Worm (Caenorhabditis elegans) whole organism, L1 larva: Measurements from ENCODE around the gene F41E6.15.

Experiments
- C04F5.9 ChIP-seq: sonication (generic microtip); optimal IDR thresholded peaks from 2 replicates; lab custom pipeline; 2016; ENCODE audit warnings: missing genetic modification characterization, missing compliant biosample characterization
- C16A3.4 ChIP-seq: fragments of 150-350 bp; optimal IDR thresholded peaks from 2 replicates; lab custom pipeline; 2014; ENCODE audit warnings: missing biosample characterization, missing genetic modification characterization
- F16B12.6 ChIP-seq: fragments of 150-350 bp; optimal IDR thresholded peaks from 2 replicates; lab custom pipeline; 2014; ENCODE audit warnings: missing biosample characterization, missing genetic modification characterization
- Y116A8C.19 ChIP-seq: sonication (generic microtip); optimal IDR thresholded peaks from 2 replicates; lab custom pipeline; 2016; ENCODE audit warnings: missing compliant biosample characterization, missing genetic modification characterization, borderline replicate concordance
- aha-1 ChIP-seq: fragments of 150-350 bp; optimal IDR thresholded peaks from 2 replicates; lab custom pipeline; 2014; ENCODE audit warnings: missing biosample characterization, missing genetic modification characterization
- alr-1 ChIP-seq: fragments of 200-800 bp; sonication (Bioruptor generic); optimal IDR thresholded peaks from 2 replicates; lab custom pipeline; 2018; ENCODE audit warnings: borderline replicate concordance, mild to moderate bottlenecking, missing genetic modification characterization, missing compliant biosample characterization
- aly-2 ChIP-seq: fragments of 150-350 bp; optimal IDR thresholded peaks from 2 replicates; lab custom pipeline; 2014; ENCODE audit warnings: missing biosample characterization, missing genetic modification characterization
- ceh-63 ChIP-seq: fragments of 200-800 bp; sonication (Bioruptor generic); optimal IDR thresholded peaks from 2 replicates; lab custom pipeline; 2018; ENCODE audit warnings: mild to moderate bottlenecking, missing genetic modification characterization, missing compliant biosample characterization
- ceh-82 ChIP-seq, 3 experiments: fragments of 150-350 bp in 1 of 3; sonication (generic microtip) in 2 of 3; optimal IDR thresholded peaks; 2 replicates each; lab custom pipeline; 2014 to 2017; ENCODE audit warnings: missing biosample characterization in 3 of 3, missing genetic modification characterization in 3 of 3
- ceh-90 ChIP-seq: sonication (generic microtip); optimal IDR thresholded peaks from 2 replicates; lab custom pipeline; 2016; ENCODE audit warnings: missing genetic modification characterization, missing compliant biosample characterization
- ces-1 ChIP-seq: fragments of 150-350 bp; optimal IDR thresholded peaks from 2 replicates; lab custom pipeline; 2014; ENCODE audit warnings: missing biosample characterization, missing genetic modification reagents, missing genetic modification characterization
- dsc-1 ChIP-seq: sonication (generic microtip); optimal IDR thresholded peaks from 2 replicates; lab custom pipeline; 2016; ENCODE audit warnings: mild to moderate bottlenecking, missing genetic modification characterization, missing compliant biosample characterization
- efl-1 ChIP-seq, 4 experiments: fragments of 150-350 bp; optimal IDR thresholded peaks in 3 of 4; peaks in 1 of 4; 1 replicate in 1 of 4; 2 replicates in 3 of 4; lab custom pipeline; 2014; ENCODE audit warnings: missing biosample characterization in 2 of 4, missing genetic modification characterization in 2 of 4, missing genetic modification reagents in 2 of 4
- efl-3 ChIP-seq: fragments of 200-800 bp; sonication (Bioruptor generic); optimal IDR thresholded peaks from 2 replicates; lab custom pipeline; 2018; ENCODE audit warnings: mild to moderate bottlenecking, missing genetic modification characterization, missing compliant biosample characterization
- egl-27 ChIP-seq, 2 experiments: fragments of 150-350 bp in 1 of 2; sonication (generic microtip); optimal IDR thresholded peaks; 3 replicates each; lab custom pipeline; 2017 to 2018; ENCODE audit warnings: missing biosample characterization in 2 of 2, missing genetic modification characterization in 2 of 2, missing genetic modification reagents in 2 of 2
- ets-5 ChIP-seq: fragments of 200-800 bp; sonication (Bioruptor generic); IDR thresholded peaks from 2 replicates; pipeline ENCODE4 v1.3.6; 2022; ENCODE audit warnings: missing genetic modification characterization, missing compliant biosample characterization
- fkh-10 ChIP-seq: sonication (generic microtip); optimal IDR thresholded peaks from 2 replicates; lab custom pipeline; 2017; ENCODE audit warnings: missing biosample characterization, missing genetic modification reagents, missing genetic modification characterization
- fkh-4 ChIP-seq: sonication (generic microtip); optimal IDR thresholded peaks from 2 replicates; lab custom pipeline; 2016; ENCODE audit warnings: missing compliant biosample characterization, missing genetic modification characterization, borderline replicate concordance
- fkh-8 ChIP-seq: sonication (generic microtip); optimal IDR thresholded peaks from 2 replicates; lab custom pipeline; 2016; ENCODE audit warnings: mild to moderate bottlenecking, missing genetic modification characterization, missing compliant biosample characterization
- hlh-4 ChIP-seq: sonication (generic microtip); optimal IDR thresholded peaks from 2 replicates; lab custom pipeline; 2016; ENCODE audit warnings: mild to moderate bottlenecking, missing genetic modification characterization, missing compliant biosample characterization
- irx-1 ChIP-seq: sonication (generic microtip); optimal IDR thresholded peaks from 2 replicates; lab custom pipeline; 2016; ENCODE audit warnings: missing genetic modification characterization, missing compliant biosample characterization
- jun-1 ChIP-seq: fragments of 150-350 bp; optimal IDR thresholded peaks from 2 replicates; lab custom pipeline; 2014; ENCODE audit warnings: missing biosample characterization, missing genetic modification reagents, missing genetic modification characterization
- lin-13 ChIP-seq: fragments of 150-350 bp; optimal IDR thresholded peaks from 2 replicates; lab custom pipeline; 2014; ENCODE audit warnings: missing biosample characterization, missing genetic modification reagents, missing genetic modification characterization
- lin-39 ChIP-seq: fragments of 150-350 bp; optimal IDR thresholded peaks from 2 replicates; lab custom pipeline; 2014; ENCODE audit warnings: missing biosample characterization, missing genetic modification reagents, missing genetic modification characterization
- lir-3 ChIP-seq: sonication (generic microtip); optimal IDR thresholded peaks from 2 replicates; lab custom pipeline; 2016; ENCODE audit warnings: mild to moderate bottlenecking, missing genetic modification characterization, moderate library complexity, missing compliant biosample characterization; ENCODE audit not compliant: poor library complexity
- lsy-2 ChIP-seq, 2 experiments: fragments of 150-350 bp; optimal IDR thresholded peaks; 2 replicates each; lab custom pipeline; 2014; ENCODE audit warnings: missing biosample characterization in 2 of 2, missing genetic modification characterization in 2 of 2
- mab-9 ChIP-seq: fragments of 200-800 bp; sonication (Bioruptor generic); IDR thresholded peaks from 2 replicates; pipeline ENCODE4 v1.3.6; 2022; ENCODE audit warnings: missing genetic modification reagents, missing genetic modification characterization, missing compliant biosample characterization
- mep-1 ChIP-seq: fragments of 150-350 bp; optimal IDR thresholded peaks from 2 replicates; lab custom pipeline; 2014; ENCODE audit warnings: missing biosample characterization, missing genetic modification characterization
- nhr-11 ChIP-seq: fragments of 150-350 bp; optimal IDR thresholded peaks from 2 replicates; lab custom pipeline; 2014; ENCODE audit warnings: missing biosample characterization, missing genetic modification characterization
- nhr-12 ChIP-seq: sonication (generic microtip); optimal IDR thresholded peaks from 2 replicates; lab custom pipeline; 2017; ENCODE audit warnings: missing biosample characterization, missing genetic modification characterization
- nhr-19 ChIP-seq: fragments of 200-800 bp; sonication (Bioruptor generic); conservative IDR thresholded peaks from 2 replicates; pipeline ENCODE4 v1.3.6; 2022; ENCODE audit warnings: missing genetic modification characterization, missing compliant biosample characterization
- nhr-237 ChIP-seq: fragments of 150-350 bp; optimal IDR thresholded peaks from 2 replicates; lab custom pipeline; 2014; ENCODE audit warnings: missing biosample characterization, missing genetic modification characterization
- nhr-28 ChIP-seq: fragments of 150-350 bp; optimal IDR thresholded peaks from 2 replicates; lab custom pipeline; 2014; ENCODE audit warnings: missing biosample characterization, missing genetic modification characterization
- nhr-47 ChIP-seq: sonication (generic microtip); optimal IDR thresholded peaks from 2 replicates; lab custom pipeline; 2016; ENCODE audit warnings: mild to moderate bottlenecking, missing genetic modification characterization, moderate library complexity, missing compliant biosample characterization
- nhr-76 ChIP-seq: sonication (generic microtip); optimal IDR thresholded peaks from 2 replicates; lab custom pipeline; 2017; ENCODE audit warnings: missing biosample characterization, missing genetic modification characterization
- nhr-77 ChIP-seq: fragments of 150-350 bp; optimal IDR thresholded peaks from 2 replicates; lab custom pipeline; 2014; ENCODE audit warnings: missing biosample characterization, missing genetic modification characterization
- nhr-84 ChIP-seq: sonication (generic microtip); optimal IDR thresholded peaks from 2 replicates; lab custom pipeline; 2017; ENCODE audit warnings: missing biosample characterization, missing genetic modification characterization
- nhr-85 ChIP-seq: sonication (generic microtip); peaks from one replicate; lab custom pipeline; 2016; ENCODE audit warnings: missing genetic modification characterization, inconsistent platforms, missing compliant biosample characterization
- nhr-90 ChIP-seq: sonication (generic microtip); optimal IDR thresholded peaks from 2 replicates; lab custom pipeline; 2016; ENCODE audit warnings: mild to moderate bottlenecking, missing genetic modification characterization, missing compliant biosample characterization; ENCODE audit not compliant: poor library complexity
- sox-4 ChIP-seq: sonication (generic microtip); optimal IDR thresholded peaks from 2 replicates; lab custom pipeline; 2016; ENCODE audit warnings: missing genetic modification characterization, missing compliant biosample characterization
- sptf-1 ChIP-seq: fragments of 150-350 bp; optimal IDR thresholded peaks from 2 replicates; lab custom pipeline; 2014; ENCODE audit warnings: missing biosample characterization, missing genetic modification characterization
- tbx-2 ChIP-seq: sonication (generic microtip); optimal IDR thresholded peaks from 2 replicates; lab custom pipeline; 2016; ENCODE audit warnings: missing genetic modification characterization, missing compliant biosample characterization
- tlp-1 ChIP-seq: fragments of 150-350 bp; optimal IDR thresholded peaks from 2 replicates; lab custom pipeline; 2014; ENCODE audit warnings: missing biosample characterization, missing genetic modification characterization
- unc-130 ChIP-seq: fragments of 150-350 bp; optimal IDR thresholded peaks from 2 replicates; lab custom pipeline; 2017; ENCODE audit warnings: missing biosample characterization, missing genetic modification characterization, inconsistent platforms
- vab-15 ChIP-seq: sonication (generic microtip); optimal IDR thresholded peaks from 2 replicates; lab custom pipeline; 2017; ENCODE audit warnings: missing genotype, mild to moderate bottlenecking, missing genetic modification characterization, missing compliant biosample characterization
- ztf-11 ChIP-seq, 2 experiments: sonication (generic microtip); optimal IDR thresholded peaks; 2 replicates each; lab custom pipeline; 2016 to 2017; ENCODE audit warnings: missing genetic modification characterization in 2 of 2, missing biosample characterization in 1 of 2, missing compliant biosample characterization in 1 of 2

F41E6.15 gene

DNA sequence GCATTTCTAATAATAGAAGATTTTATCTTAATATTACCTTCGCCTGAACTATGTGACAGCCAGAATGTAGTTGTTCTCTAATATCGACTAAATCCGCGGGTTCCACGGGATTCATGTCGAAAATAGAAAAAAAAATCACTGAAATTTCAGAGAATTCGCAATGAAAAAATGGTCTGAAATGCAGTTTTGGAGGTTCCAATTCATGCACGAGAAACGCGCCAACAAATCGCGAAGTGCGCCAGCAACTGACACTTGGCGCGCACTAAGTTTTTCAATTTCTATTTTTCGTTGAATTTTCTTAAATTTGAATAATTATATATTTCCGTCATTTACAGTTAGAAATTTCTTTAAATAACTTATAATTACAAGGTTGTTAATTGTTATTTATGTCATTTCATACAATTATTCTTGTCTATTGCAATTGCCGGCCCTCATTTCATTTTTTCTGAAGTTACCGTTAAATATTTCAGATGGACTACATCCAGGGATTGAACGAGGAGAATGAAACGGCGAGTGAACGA, 32.6 kb downstream of the F41E6.15 start, which contains the start of the genes F25G6.9 and symk-1 (continued):
- TF ChIP-seq jun-1 (tag; lab: Kevin White, UChicago), result no peak
- peak; percentile 12 for TF ChIP-seq unc-130 (tag; lab: Kevin White, UChicago)
- TF ChIP-seq ces-1, result no peak
- no peak for TF ChIP-seq nhr-76
- peak; percentile 86 for TF ChIP-seq nhr-85 (tag; lab: Kevin White, UChicago)
- peak; percentile 20 for TF ChIP-seq nhr-11
- TF ChIP-seq vab-15 (tag; lab: Kevin White, UChicago), result no peak
- TF ChIP-seq nhr-19, result peak; percentile 82
- TF ChIP-seq nhr-28 (tag; lab: Kevin White, UChicago), result no peak
- peak; percentile 57 for TF ChIP-seq sox-4 (tag; lab: Kevin White, UChicago)
- TF ChIP-seq sptf-1 (tag; lab: Kevin White, UChicago), result no peak
- TF ChIP-seq lin-13 (GFP tag; lab: Kevin White, UChicago), result peak; percentile 41
- TF ChIP-seq nhr-47 (tag; lab: Kevin White, UChicago), result peak; percentile 89
- no peak for TF ChIP-seq ets-5 (GFP tag; lab: Robert Waterston, UW)
- no peak for TF ChIP-seq ceh-90 (tag; lab: Kevin White, UChicago)
- TF ChIP-seq mep-1 (tag; lab: Kevin White, UChicago), result peak; percentile 87
- TF ChIP-seq nhr-237 (tag; lab: Kevin White, UChicago), result no peak
- no peak for TF ChIP-seq ceh-63
- TF ChIP-seq aha-1 (tag; lab: Kevin White, UChicago), result no peak

DNA sequence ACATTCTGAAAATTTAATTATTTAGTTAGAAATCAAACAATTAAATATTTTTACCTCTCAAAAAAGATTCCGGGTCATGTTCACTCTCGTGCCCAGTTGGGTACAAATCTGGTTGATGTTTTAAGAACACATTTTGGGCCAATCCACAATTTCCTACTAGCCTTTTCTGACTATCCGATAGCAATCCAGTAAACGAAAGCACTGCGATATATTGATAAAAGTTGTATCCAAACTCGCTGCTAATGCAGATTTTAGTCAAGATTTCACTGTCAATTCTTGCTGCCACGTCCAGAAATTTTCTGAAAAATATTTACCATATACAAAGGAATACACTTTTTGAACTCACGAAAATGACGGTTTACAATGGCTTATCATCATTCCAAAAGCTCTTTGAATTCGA, 33.4 kb downstream of the F41E6.15 start:
- TF ChIP-seq efl-1 (optimal IDR thresholded peaks at IDR 0.05; lab: Kevin White, UChicago) (no peak), efl-1 (GFP tag; optimal IDR thresholded peaks at IDR 0.05 in 1 of 2; lab: Kevin White, UChicago) (peak in 1 of 2 experiments; percentile 76), ceh-63 (no peak)
- TF ChIP-seq, all 84 proteins: peak for 1

DNA sequence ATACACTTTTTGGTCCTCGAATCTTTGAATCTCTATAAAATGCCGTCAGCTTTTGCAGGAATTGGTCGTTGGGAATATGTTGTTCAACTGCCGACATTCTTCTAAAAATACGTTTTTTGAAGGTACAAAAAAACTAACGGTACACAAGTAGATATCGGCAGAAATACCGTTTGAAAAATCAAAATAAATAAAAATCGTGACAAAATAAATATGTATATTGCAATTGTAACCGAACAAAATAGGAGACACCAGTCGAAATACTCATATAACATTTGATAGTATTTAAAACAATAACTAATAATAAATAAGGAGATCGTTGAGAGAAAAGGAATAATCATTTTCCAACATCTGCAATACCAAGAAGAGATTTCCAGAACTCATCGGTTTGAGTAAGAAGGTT, 37.5 kb downstream of the F41E6.15 start, which contains the start of gene F25G6.8:
TSS of gene F25G6.8 (minus strand) at position 101 of the 400 bp plus-strand sequence.
- no peak for TF ChIP-seq irx-1 (tag; lab: Kevin White, UChicago)
- TF ChIP-seq alr-1 (tag; lab: Kevin White, UChicago), result no peak
- no peak for TF ChIP-seq nhr-85 (tag; lab: Kevin White, UChicago)
- TF ChIP-seq nhr-12 (tag; lab: Kevin White, UChicago), result no peak
- no peak for TF ChIP-seq efl-3 (GFP tag; lab: Kevin White, UChicago)
- TF ChIP-seq C04F5.9 (tag; lab: Kevin White, UChicago), result no peak
- TF ChIP-seq nhr-77, result no peak
- TF ChIP-seq nhr-90, result no peak
- TF ChIP-seq fkh-8 (tag; lab: Kevin White, UChicago), result no peak
- no peak for TF ChIP-seq fkh-4 (tag; lab: Kevin White, UChicago)
- no peak for TF ChIP-seq nhr-47 (tag; lab: Kevin White, UChicago)
- no peak for TF ChIP-seq sox-4 (tag; lab: Kevin White, UChicago)
- TF ChIP-seq egl-27 (tag; optimal IDR thresholded peaks at IDR 0.05; lab: Kevin White, UChicago), result no peak

DNA sequence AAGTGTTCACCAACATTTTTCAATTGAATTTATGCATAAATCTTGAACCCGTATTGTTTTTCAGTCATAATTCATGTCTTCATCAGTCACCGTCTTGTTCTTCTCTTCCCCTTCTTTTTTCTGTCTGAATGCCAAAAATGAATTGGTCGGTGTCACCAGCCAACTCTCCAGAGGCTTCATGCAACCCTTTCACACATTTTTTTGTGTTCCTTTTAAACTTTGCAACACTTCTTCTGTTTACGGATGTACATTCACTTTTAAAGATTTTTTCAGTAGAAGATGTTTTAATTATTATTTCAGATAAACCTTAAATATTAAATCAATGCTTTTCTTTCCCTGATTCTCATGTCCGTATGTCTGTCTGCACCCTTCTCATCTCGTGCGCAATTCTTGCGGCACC, 41.6 kb downstream of the F41E6.15 start, which contains the start of gene acr-16:
TSS of gene acr-16 (plus strand) at position 301 of the 400 bp plus-strand sequence.
- no peak for TF ChIP-seq nhr-84
- no peak for TF ChIP-seq nhr-19
- no peak for TF ChIP-seq aly-2
- TF ChIP-seq, all 84 proteins: peak for 0

DNA sequence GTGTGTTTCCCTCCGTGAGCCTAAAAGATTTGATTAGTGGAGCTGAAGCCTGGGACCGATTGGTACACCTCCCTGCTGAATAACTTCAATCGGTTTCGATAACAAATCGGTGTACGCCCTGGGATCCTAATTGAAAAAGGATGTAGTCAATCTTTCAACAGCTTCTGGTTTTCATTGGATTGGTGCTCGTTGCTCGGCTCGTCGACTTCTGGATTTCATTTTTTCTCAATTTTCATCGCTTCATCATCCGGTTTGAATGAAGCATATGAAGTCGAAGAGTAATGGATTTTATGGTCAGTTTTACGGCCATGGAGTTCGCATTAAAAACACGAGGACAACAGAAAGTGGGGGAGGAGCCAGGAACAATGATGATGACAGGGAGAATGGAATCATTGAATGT, 46.6 kb downstream of the F41E6.15 start:
- TF ChIP-seq tbx-2 (tag; lab: Kevin White, UChicago) (peak; percentile 27), fkh-10 (GFP tag; lab: Kevin White, UChicago) (no peak), mab-9 (no peak), fkh-4 (tag; lab: Kevin White, UChicago) (peak; percentile 89), C16A3.4 (tag; lab: Kevin White, UChicago) (no peak), F16B12.6 (no peak), ztf-11 (tag; optimal IDR thresholded peaks at IDR 0.05; lab: Kevin White, UChicago) (no peak), nhr-11 (no peak), lin-39 (tag; lab: Kevin White, UChicago) (no peak), tlp-1 (tag; lab: Kevin White, UChicago) (no peak), hlh-4 (tag; lab: Kevin White, UChicago) (no peak), lsy-2 (tag; optimal IDR thresholded peaks at IDR 0.05; lab: Kevin White, UChicago) (no peak), Y116A8C.19 (tag; lab: Kevin White, UChicago) (no peak), ceh-82 (tag; optimal IDR thresholded peaks at IDR 0.05; lab: Kevin White, UChicago) (no peak), dsc-1 (tag; lab: Kevin White, UChicago) (peak; percentile 99), lir-3 (tag; lab: Kevin White, UChicago) (no peak)
